Worm (Caenorhabditis elegans): ENCODE measurements around the gene R04A9.6.
A peak's percentile ranks its signal among the peaks of the same experiment; 100 is the strongest.

The R04A9.6 gene

ce11 chrX:399535-399934, 2.2 kb downstream of the R04A9.6 start:
- no peak for TF ChIP-seq nhr-12 (tag; optimal IDR thresholded peaks at IDR 0.05)
- TF ChIP-seq lsy-12 (tag; optimal IDR thresholded peaks at IDR 0.05) = no peak
- TF ChIP-seq mdl-1 (tag; optimal IDR thresholded peaks at IDR 0.05) = no peak
- no peak for TF ChIP-seq nhr-67 (tag; optimal IDR thresholded peaks at IDR 0.05)
- no peak for TF ChIP-seq ztf-11 (tag; optimal IDR thresholded peaks at IDR 0.05)
- no peak for TF ChIP-seq jun-1 (tag; optimal IDR thresholded peaks at IDR 0.05)
- TF ChIP-seq elt-2 (tag; optimal IDR thresholded peaks at IDR 0.05) = no peak
- no peak for TF ChIP-seq unc-62 (GFP tag; optimal IDR thresholded peaks at IDR 0.05)
- no peak for TF ChIP-seq mml-1 (tag; optimal IDR thresholded peaks at IDR 0.05)

- TF ChIP-seq nhr-67 (tag; optimal IDR thresholded peaks at IDR 0.05) (no peak), ceh-9 (tag; optimal IDR thresholded peaks at IDR 0.05) (no peak), nhr-25 (tag; optimal IDR thresholded peaks at IDR 0.05) (no peak), skn-1 (tag; optimal IDR thresholded peaks at IDR 0.05) (no peak), lsy-12 (tag; optimal IDR thresholded peaks at IDR 0.05) (no peak), fkh-2 (tag; optimal IDR thresholded peaks at IDR 0.05) (no peak), nhr-28 (tag; optimal IDR thresholded peaks at IDR 0.05) (no peak), nhr-43 (tag; optimal IDR thresholded peaks at IDR 0.05; ENCODE audit: poor library complexity, severe bottlenecking) (peak; percentile 39), ama-1 (optimal IDR thresholded peaks at IDR 0.05) (no peak), jun-1 (tag; optimal IDR thresholded peaks at IDR 0.05) (peak; percentile 12), nhr-23 (tag; optimal IDR thresholded peaks at IDR 0.05) (peak; percentile 25), zag-1 (tag; optimal IDR thresholded peaks at IDR 0.05) (no peak), nfya-1 (tag; optimal IDR thresholded peaks at IDR 0.05; ENCODE audit: insufficient read depth) (no peak), snpc-4 (tag; optimal IDR thresholded peaks at IDR 0.05) (no peak), unc-62 (GFP tag; optimal IDR thresholded peaks at IDR 0.05) (no peak), mdl-1 (tag; optimal IDR thresholded peaks at IDR 0.05) (no peak), pqm-1 (tag; optimal IDR thresholded peaks at IDR 0.05) (no peak), hmg-11 (tag; optimal IDR thresholded peaks at IDR 0.05) (no peak), unc-39 (tag; optimal IDR thresholded peaks at IDR 0.05) (no peak), ceh-16 (tag; optimal IDR thresholded peaks at IDR 0.05) (no peak), sea-2 (GFP tag; optimal IDR thresholded peaks at IDR 0.05) (no peak), fos-1 (tag; optimal IDR thresholded peaks at IDR 0.05) (no peak)
These were observed 5.6 kb downstream of the R04A9.6 start for ce11 chrX:402951-403350.

- TF ChIP-seq hmg-11 (tag; optimal IDR thresholded peaks at IDR 0.05) (no peak), elt-2 (tag; optimal IDR thresholded peaks at IDR 0.05) (no peak)
These were observed 7.2 kb downstream of the R04A9.6 start, which contains the start of gene R04A9.1 for ce11 chrX:404597-404996. TSS of gene R04A9.1 (plus strand) at chrX:404897.

ce11 chrX:410073-410572, 12.8 kb downstream of the R04A9.6 start:
- TF ChIP-seq unc-62 (GFP tag; optimal IDR thresholded peaks at IDR 0.05) (no peak), jun-1 (tag; optimal IDR thresholded peaks at IDR 0.05) (peak; percentile 97), lsy-12 (tag; optimal IDR thresholded peaks at IDR 0.05) (peak; percentile 78), nhr-67 (tag; optimal IDR thresholded peaks at IDR 0.05) (no peak), tbx-2 (tag; optimal IDR thresholded peaks at IDR 0.05) (peak; percentile 95), nhr-43 (tag; optimal IDR thresholded peaks at IDR 0.05; ENCODE audit: poor library complexity, severe bottlenecking) (peak; percentile 89), fkh-10 (GFP tag; optimal IDR thresholded peaks at IDR 0.05) (peak; percentile 79), eor-1 (tag; optimal IDR thresholded peaks at IDR 0.05) (peak in 1 of 2 experiments; percentile 63), ztf-4 (tag; optimal IDR thresholded peaks at IDR 0.05) (no peak), lin-15B (tag; optimal IDR thresholded peaks at IDR 0.05) (peak; percentile 52), fkh-2 (tag; optimal IDR thresholded peaks at IDR 0.05) (no peak), nhr-12 (tag; optimal IDR thresholded peaks at IDR 0.05) (peak; percentile 8), elt-1 (tag; optimal IDR thresholded peaks at IDR 0.05) (peak; percentile 54), elt-2 (tag; optimal IDR thresholded peaks at IDR 0.05) (peak; percentile 72), nhr-237 (tag; optimal IDR thresholded peaks at IDR 0.05) (peak; percentile 22), nhr-77 (tag; optimal IDR thresholded peaks at IDR 0.05) (peak; percentile 85), egl-5 (tag; optimal IDR thresholded peaks at IDR 0.05) (peak; percentile 62), nhr-28 (tag; optimal IDR thresholded peaks at IDR 0.05) (no peak), nfya-1 (tag; optimal IDR thresholded peaks at IDR 0.05; ENCODE audit: insufficient read depth) (peak; percentile 79), fos-1 (tag; optimal IDR thresholded peaks at IDR 0.05) (no peak), daf-12 (tag; optimal IDR thresholded peaks at IDR 0.05) (no peak), mdl-1 (tag; optimal IDR thresholded peaks at IDR 0.05) (peak; percentile 61), ztf-11 (tag; optimal IDR thresholded peaks at IDR 0.05) (no peak), ama-1 (optimal IDR thresholded peaks at IDR 0.05) (no peak), pqm-1 (tag; optimal IDR thresholded peaks at IDR 0.05) (peak; percentile 83), ceh-9 (tag; optimal IDR thresholded peaks at IDR 0.05) (peak; percentile 82), aly-2 (tag; optimal IDR thresholded peaks at IDR 0.05) (peak; percentile 71), ceh-16 (tag; optimal IDR thresholded peaks at IDR 0.05) (no peak), ceh-28 (tag; optimal IDR thresholded peaks at IDR 0.05) (peak; percentile 92), sea-2 (GFP tag; optimal IDR thresholded peaks at IDR 0.05) (no peak), nhr-25 (tag; optimal IDR thresholded peaks at IDR 0.05) (peak; percentile 90), mml-1 (tag; optimal IDR thresholded peaks at IDR 0.05) (no peak), hmg-11 (tag; optimal IDR thresholded peaks at IDR 0.05) (peak; percentile 98), ceh-82 (tag; optimal IDR thresholded peaks at IDR 0.05) (peak; percentile 88), unc-39 (tag; optimal IDR thresholded peaks at IDR 0.05) (no peak), pha-4 (tag; optimal IDR thresholded peaks at IDR 0.05) (peak; percentile 91), nhr-23 (tag; optimal IDR thresholded peaks at IDR 0.05) (peak; percentile 88), nhr-11 (tag; optimal IDR thresholded peaks at IDR 0.05) (peak; percentile 79), snpc-4 (tag; optimal IDR thresholded peaks at IDR 0.05) (peak; percentile 78), egl-27 (tag; optimal IDR thresholded peaks at IDR 0.05) (peak; percentile 83), skn-1 (tag; optimal IDR thresholded peaks at IDR 0.05) (peak; percentile 94)
